Worm (Caenorhabditis elegans): ENCODE data around the gene E_BE45912.2.

- TF ChIP-seq C34F6.9 (tag; optimal IDR thresholded peaks at IDR 0.05) (no peak), alr-1 (tag; optimal IDR thresholded peaks at IDR 0.05) (no peak), aly-2 (tag; optimal IDR thresholded peaks at IDR 0.05) (no peak), lsy-2 (tag; optimal IDR thresholded peaks at IDR 0.05) (no peak), nhr-11 (tag; optimal IDR thresholded peaks at IDR 0.05) (no peak), lin-39 (tag; optimal IDR thresholded peaks at IDR 0.05) (no peak), egl-27 (tag; optimal IDR thresholded peaks at IDR 0.05) (no peak), nhr-12 (tag; optimal IDR thresholded peaks at IDR 0.05) (no peak)
These were observed 12.9 kb upstream of the E_BE45912.2 start for ce11 chrIII:1043790-1044189.

Data from whole organism, L2 larva.